Worm (Caenorhabditis elegans) whole organism, young adult: ENCODE results near the gene djr-1.1.

Source experiments
- F23B12.7 ChIP-seq: sonication (generic microtip); optimal IDR thresholded peaks from 2 replicates; lab custom pipeline; 2017; ENCODE audit warnings: missing genetic modification characterization, mild to moderate bottlenecking, missing compliant biosample characterization, antibody characterized with exemption, moderate library complexity; ENCODE audit not compliant: insufficient read depth
- F33H1.4 ChIP-seq: fragments of 200-800 bp; sonication (Bioruptor generic); IDR thresholded peaks from 2 replicates; pipeline ENCODE4 v1.3.6; 2022; ENCODE audit warnings: missing genetic modification reagents, missing genetic modification characterization, missing compliant biosample characterization
- F52B5.7 ChIP-seq: sonication (generic microtip); optimal IDR thresholded peaks from 2 replicates; lab custom pipeline; 2016; ENCODE audit warnings: mild to moderate bottlenecking, missing genetic modification characterization, missing compliant biosample characterization
- F57C9.4 ChIP-seq: sonication (generic microtip); optimal IDR thresholded peaks from 2 replicates; lab custom pipeline; 2017; ENCODE audit warnings: mild to moderate bottlenecking, missing genetic modification characterization, missing compliant biosample characterization
- K11D2.4 ChIP-seq: fragments of 200-800 bp; sonication (Bioruptor generic); IDR thresholded peaks from 2 replicates; pipeline ENCODE4 v1.3.6; 2022; ENCODE audit warnings: missing genetic modification reagents, missing genetic modification characterization, missing compliant biosample characterization
- Y67H2A.10 ChIP-seq: fragments of 200-800 bp; sonication (Bioruptor generic); conservative IDR thresholded peaks from 2 replicates; pipeline ENCODE4 v1.3.6; 2022; ENCODE audit warnings: missing genetic modification reagents, missing genetic modification characterization, missing compliant biosample characterization
- Y95B8A.8 ChIP-seq: fragments of 200-800 bp; sonication (Bioruptor generic); IDR thresholded peaks from 2 replicates; pipeline ENCODE4 v1.3.6; 2022; ENCODE audit warnings: missing genetic modification reagents, missing genetic modification characterization, missing compliant biosample characterization
- akir-1 ChIP-seq: fragments of 200-800 bp; sonication (Bioruptor generic); optimal IDR thresholded peaks from 2 replicates; lab custom pipeline; 2018; ENCODE audit warnings: mild to moderate bottlenecking, missing genetic modification characterization, moderate library complexity, missing compliant biosample characterization
- attf-5 ChIP-seq: fragments of 200-800 bp; sonication (Bioruptor generic); optimal IDR thresholded peaks from 2 replicates; lab custom pipeline; 2018; ENCODE audit warnings: mild to moderate bottlenecking, missing genetic modification characterization, missing compliant biosample characterization
- attf-6 ChIP-seq: fragments of 200-800 bp; sonication (Bioruptor generic); IDR thresholded peaks from 2 replicates; pipeline ENCODE4 v1.3.6; 2022; ENCODE audit warnings: missing genetic modification reagents, missing genetic modification characterization, missing compliant biosample characterization
- bed-2 ChIP-seq: fragments of 200-800 bp; sonication (Bioruptor generic); IDR thresholded peaks from 2 replicates; pipeline ENCODE4 v1.3.6; 2022; ENCODE audit warnings: missing genetic modification reagents, missing genetic modification characterization, missing compliant biosample characterization
- ceh-27 ChIP-seq: fragments of 200-800 bp; sonication (Bioruptor generic); optimal IDR thresholded peaks from 2 replicates; lab custom pipeline; 2018; ENCODE audit warnings: mild to moderate bottlenecking, missing genetic modification characterization, moderate library complexity, missing compliant biosample characterization
- ceh-40 ChIP-seq: fragments of 200-800 bp; sonication (Bioruptor generic); IDR thresholded peaks from 2 replicates; pipeline ENCODE4 v1.3.6; 2022; ENCODE audit warnings: missing genetic modification characterization, missing compliant biosample characterization
- ceh-79 ChIP-seq: sonication (generic microtip); optimal IDR thresholded peaks from 2 replicates; lab custom pipeline; 2017; ENCODE audit warnings: mild to moderate bottlenecking, missing genetic modification characterization, missing compliant biosample characterization
- die-1 ChIP-seq: sonication (generic microtip); optimal IDR thresholded peaks from 2 replicates; lab custom pipeline; 2016; ENCODE audit warnings: missing genotype, mild to moderate bottlenecking, missing genetic modification characterization, missing compliant biosample characterization
- egrh-3 ChIP-seq: fragments of 200-800 bp; sonication (Bioruptor generic); IDR thresholded peaks from 2 replicates; pipeline ENCODE4 v1.3.6; 2022; ENCODE audit warnings: missing genetic modification reagents, missing genetic modification characterization, missing compliant biosample characterization
- ekl-4 ChIP-seq: fragments of 200-800 bp; sonication (Bioruptor generic); IDR thresholded peaks from 2 replicates; pipeline ENCODE4 v1.3.6; 2022; ENCODE audit warnings: missing genetic modification reagents, missing genetic modification characterization, missing compliant biosample characterization
- ets-4 ChIP-seq: fragments of 200-800 bp; sonication (Bioruptor generic); optimal IDR thresholded peaks from 2 replicates; lab custom pipeline; 2018; ENCODE audit warnings: mild to moderate bottlenecking, missing genetic modification characterization, missing compliant biosample characterization
- fkh-3 ChIP-seq: sonication (generic microtip); optimal IDR thresholded peaks from 2 replicates; lab custom pipeline; 2016; ENCODE audit warnings: mild to moderate bottlenecking, missing genetic modification characterization, missing compliant biosample characterization
- hlh-12 ChIP-seq: sonication (generic microtip); optimal IDR thresholded peaks from 2 replicates; lab custom pipeline; 2016; ENCODE audit warnings: missing genetic modification characterization, missing compliant biosample characterization
- hlh-26 ChIP-seq: fragments of 200-800 bp; sonication (Bioruptor generic); conservative IDR thresholded peaks from 2 replicates; pipeline ENCODE4 v1.3.6; 2022; ENCODE audit warnings: missing genetic modification reagents, missing genetic modification characterization, missing compliant biosample characterization
- hmg-20 ChIP-seq: fragments of 200-800 bp; sonication (Bioruptor generic); IDR thresholded peaks from 2 replicates; pipeline ENCODE4 v1.3.6; 2022; ENCODE audit warnings: missing genetic modification reagents, missing genetic modification characterization, missing compliant biosample characterization
- hsf-1 ChIP-seq: fragments of 200-800 bp; sonication (Bioruptor generic); IDR thresholded peaks from 2 replicates; pipeline ENCODE4 v1.3.6; 2022; ENCODE audit warnings: missing genetic modification reagents, missing genetic modification characterization, missing compliant biosample characterization
- lsy-27 ChIP-seq: sonication (generic microtip); optimal IDR thresholded peaks from 2 replicates; lab custom pipeline; 2017; ENCODE audit warnings: missing genetic modification characterization, mild to moderate bottlenecking, missing compliant biosample characterization, antibody characterized with exemption, missing genotype, borderline replicate concordance; ENCODE audit not compliant: insufficient read depth
- madf-10 ChIP-seq: sonication (generic microtip); optimal IDR thresholded peaks from 2 replicates; lab custom pipeline; 2016; ENCODE audit warnings: mild to moderate bottlenecking, missing genetic modification characterization, missing compliant biosample characterization
- mes-4 ChIP-seq: sonication (generic microtip); optimal IDR thresholded peaks from 2 replicates; lab custom pipeline; 2016; ENCODE audit warnings: missing genotype, missing genetic modification characterization, missing compliant biosample characterization
- nhr-90 ChIP-seq: sonication (generic microtip); optimal IDR thresholded peaks from 2 replicates; lab custom pipeline; 2016; ENCODE audit warnings: missing genotype, mild to moderate bottlenecking, missing genetic modification characterization, missing compliant biosample characterization
- repo-1 ChIP-seq: sonication (generic microtip); optimal IDR thresholded peaks from 2 replicates; lab custom pipeline; 2017; ENCODE audit warnings: mild to moderate bottlenecking, missing genetic modification characterization, missing compliant biosample characterization
- rpc-1 ChIP-seq, 2 experiments: fragments of 150-350 bp in 1 of 2; sonication (generic microtip) in 1 of 2; optimal IDR thresholded peaks; 2 replicates each; lab custom pipeline; 2014 to 2018; ENCODE audit warnings: missing biosample characterization in 1 of 2, missing genetic modification characterization in 1 of 2, missing genetic modification reagents in 1 of 2, missing genotype in 1 of 2
- snpc-1.3 ChIP-seq: sonication (generic microtip); optimal IDR thresholded peaks from 2 replicates; lab custom pipeline; 2017; ENCODE audit warnings: missing genetic modification characterization, mild to moderate bottlenecking, missing compliant biosample characterization, antibody characterized with exemption, moderate library complexity, missing genotype, missing genetic modification reagents; ENCODE audit not compliant: insufficient read depth
- snpc-3.4 ChIP-seq: sonication (generic microtip); optimal IDR thresholded peaks from 2 replicates; lab custom pipeline; 2017; ENCODE audit warnings: missing genetic modification characterization, mild to moderate bottlenecking, missing compliant biosample characterization, antibody characterized with exemption, moderate library complexity, missing genotype, missing genetic modification reagents
- unc-62 ChIP-seq: fragments of 150-350 bp; optimal IDR thresholded peaks from 2 replicates; lab custom pipeline; 2014; ENCODE audit warnings: missing biosample characterization, missing genetic modification reagents, missing genetic modification characterization
- zfh-2 ChIP-seq: fragments of 200-800 bp; sonication (Bioruptor generic); conservative IDR thresholded peaks from 2 replicates; pipeline ENCODE4 v1.3.6; 2022; ENCODE audit warnings: missing genetic modification reagents, missing genetic modification characterization, missing compliant biosample characterization
- zim-3 ChIP-seq: sonication (generic microtip); optimal IDR thresholded peaks from 2 replicates; lab custom pipeline; 2017; ENCODE audit warnings: mild to moderate bottlenecking, missing genetic modification characterization, moderate library complexity, missing compliant biosample characterization
- ztf-28 ChIP-seq: fragments of 200-800 bp; sonication (Bioruptor generic); IDR thresholded peaks from 2 replicates; pipeline ENCODE4 v1.3.6; 2022; ENCODE audit warnings: missing genetic modification reagents, missing genetic modification characterization, missing compliant biosample characterization
- ztf-6 ChIP-seq: fragments of 200-800 bp; sonication (Bioruptor generic); IDR thresholded peaks from 2 replicates; pipeline ENCODE4 v1.3.6; 2022; ENCODE audit warnings: missing genetic modification reagents, missing genetic modification characterization, missing compliant biosample characterization

Gene djr-1.1

ce11 chrII:300977-301772, 10.8 kb downstream of the djr-1.1 start, which contains the start of gene K01A2.5:
TSS of gene K01A2.5 (plus strand) at chrII:301273.
- TF ChIP-seq rpc-1 (optimal IDR thresholded peaks at IDR 0.05; lab: Kevin White, UChicago) (peak; percentile 51), rpc-1 (tag; optimal IDR thresholded peaks at IDR 0.05; lab: Kevin White, UChicago) (no peak), hlh-26 (no peak), hsf-1 (peak; percentile 85)

ce11 chrII:303927-304711, 13.7 kb downstream of the djr-1.1 start:
- TF ChIP-seq F52B5.7 (tag; lab: Kevin White, UChicago) (no peak), F57C9.4 (tag; lab: Kevin White, UChicago) (no peak), egrh-3 (peak; percentile 23; the same call in 1 of the 2 replicates), K11D2.4 (GFP tag; lab: Robert Waterston, UW) (no peak), hmg-20 (no peak), zfh-2 (peak; percentile 87)

ce11 chrII:305645-306044, 15.3 kb downstream of the djr-1.1 start, which contains the start of gene col-69:
TSS of gene col-69 (minus strand) at chrII:305745.
- no peak for TF ChIP-seq madf-10 (tag; lab: Kevin White, UChicago)
- no peak for TF ChIP-seq bed-2 (GFP tag; lab: Robert Waterston, UW)
- no peak for TF ChIP-seq unc-62
- TF ChIP-seq ztf-6 (GFP tag; lab: Robert Waterston, UW), result no peak
- no peak for TF ChIP-seq snpc-1.3
- TF ChIP-seq repo-1 (tag; lab: Kevin White, UChicago), result no peak
- no peak for TF ChIP-seq ekl-4
- no peak for TF ChIP-seq fkh-3 (tag; lab: Kevin White, UChicago)
- TF ChIP-seq ceh-79 (tag; lab: Kevin White, UChicago), result no peak
- TF ChIP-seq hlh-12 (tag; lab: Kevin White, UChicago), result no peak
- TF ChIP-seq zim-3 (tag; lab: Kevin White, UChicago), result no peak
- no peak for TF ChIP-seq Y95B8A.8 (GFP tag; lab: Robert Waterston, UW)
- TF ChIP-seq ztf-28 (GFP tag; lab: Robert Waterston, UW), result no peak
- no peak for TF ChIP-seq nhr-90 (tag; lab: Kevin White, UChicago)
- no peak for TF ChIP-seq Y67H2A.10 (GFP tag; lab: Robert Waterston, UW)

- no peak for TF ChIP-seq nhr-90 (tag; lab: Kevin White, UChicago)
- TF ChIP-seq ceh-27 (GFP tag; lab: Kevin White, UChicago), result no peak
- TF ChIP-seq F23B12.7 (tag; lab: Kevin White, UChicago), result no peak
- no peak for TF ChIP-seq akir-1 (GFP tag; lab: Kevin White, UChicago)
- TF ChIP-seq madf-10 (tag; lab: Kevin White, UChicago), result no peak
- TF ChIP-seq ceh-40 (GFP tag; lab: Robert Waterston, UW), result no peak
- no peak for TF ChIP-seq ztf-28 (GFP tag; lab: Robert Waterston, UW)
- no peak for TF ChIP-seq Y67H2A.10 (GFP tag; lab: Robert Waterston, UW)
- no peak for TF ChIP-seq hsf-1
- TF ChIP-seq F33H1.4 (GFP tag; lab: Robert Waterston, UW), result no peak
- TF ChIP-seq die-1 (tag; lab: Kevin White, UChicago), result no peak
- TF ChIP-seq snpc-3.4 (tag; lab: Kevin White, UChicago), result no peak
- no peak for TF ChIP-seq ekl-4
- TF ChIP-seq mes-4 (tag; lab: Kevin White, UChicago), result no peak
- no peak for TF ChIP-seq fkh-3 (tag; lab: Kevin White, UChicago)
- no peak for TF ChIP-seq attf-5 (GFP tag; lab: Kevin White, UChicago)
- no peak for TF ChIP-seq repo-1 (tag; lab: Kevin White, UChicago)
- TF ChIP-seq lsy-27, result no peak
- no peak for TF ChIP-seq ets-4
- no peak for TF ChIP-seq attf-6 (GFP tag; lab: Robert Waterston, UW)
- TF ChIP-seq, all 124 proteins: peak for 0
These were observed 16.8 kb downstream of the djr-1.1 start, which contains the start of gene K01A2.4 for ce11 chrII:307154-307553. TSS of gene K01A2.4 (plus strand) at chrII:307454.
